Worm (Caenorhabditis elegans): ENCODE results near the gene fipr-20.

Gene fipr-20

DNA sequence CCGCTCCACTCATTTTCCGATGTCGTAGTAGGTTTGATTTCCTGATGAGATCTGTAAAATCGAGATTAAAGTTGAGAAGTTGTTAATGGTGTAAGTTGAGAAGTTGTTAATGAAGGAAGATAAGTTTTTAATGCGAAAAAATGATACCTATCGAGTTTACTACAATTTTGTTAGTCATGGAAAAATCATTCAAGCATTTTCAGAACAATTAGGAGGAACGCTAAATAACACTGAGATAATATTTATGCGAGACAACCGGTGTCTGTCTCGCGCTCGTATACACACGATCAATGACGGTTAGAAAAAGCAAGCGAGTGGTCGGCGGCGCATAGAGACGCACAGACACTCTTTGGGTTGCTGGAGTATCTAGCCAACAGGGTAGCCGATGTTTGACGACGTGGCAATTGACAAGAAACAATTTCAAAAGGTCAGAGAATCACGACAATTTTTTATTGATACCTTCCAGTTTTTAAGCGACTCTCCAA, 35.6 kb upstream of the fipr-20 start, which contains the start of gene cgh-1 (continued):
- TF ChIP-seq F22D6.2 (tag; optimal IDR thresholded peaks at IDR 0.05) (no peak), atf-7 (tag; optimal IDR thresholded peaks at IDR 0.05) (no peak), hmg-20 (GFP tag; IDR thresholded peaks at IDR 0.05) (no peak), Y56A3A.18 (GFP tag; IDR thresholded peaks at IDR 0.05) (no peak), B0035.1 (tag; optimal IDR thresholded peaks at IDR 0.05) (no peak), lin-54 (GFP tag; optimal IDR thresholded peaks at IDR 0.05) (peak; percentile 27), pbrm-1 (GFP tag; IDR thresholded peaks at IDR 0.05) (0 out of 2 replicates have a peak, but pooled peaks have one; percentile 15), zim-3 (tag; optimal IDR thresholded peaks at IDR 0.05) (no peak), xnd-1 (tag; optimal IDR thresholded peaks at IDR 0.05) (no peak), hmg-1.2 (GFP tag; IDR thresholded peaks at IDR 0.05) (no peak), B0336.3 (GFP tag; IDR thresholded peaks at IDR 0.05) (peak; percentile 50; the same call in 1 of the 2 replicates), gei-17 (GFP tag; optimal IDR thresholded peaks at IDR 0.05) (no peak), ets-4 (GFP tag; optimal IDR thresholded peaks at IDR 0.05) (no peak), B0019.2 (GFP tag; conservative IDR thresholded peaks at IDR 0.05) (no peak), hrde-1 (tag; optimal IDR thresholded peaks at IDR 0.05; ENCODE audit: borderline replicate concordance) (no peak)

DNA sequence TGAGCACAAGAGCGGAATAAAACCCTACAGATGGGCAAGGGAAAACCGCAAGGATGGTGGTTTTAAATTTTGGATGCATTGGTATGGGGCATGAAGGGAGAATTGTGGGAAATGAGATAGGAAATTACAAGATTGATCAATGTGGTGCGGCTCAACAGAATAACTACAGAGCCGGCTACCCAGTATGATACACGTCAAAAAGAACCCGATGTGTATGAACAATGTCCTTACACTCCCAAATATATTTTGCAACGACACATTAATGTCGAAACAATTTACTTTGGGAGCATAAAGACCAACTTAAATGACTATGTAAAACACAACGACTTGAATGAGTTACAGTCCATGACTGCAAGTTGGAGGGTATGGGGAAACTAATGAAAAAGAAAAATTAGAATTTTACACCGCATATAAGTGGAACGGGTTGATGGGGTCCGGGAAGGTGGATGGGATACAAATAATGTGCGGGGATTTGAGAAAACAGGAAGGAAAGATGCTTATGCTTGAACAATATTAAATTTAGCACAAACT, 33.5 kb upstream of the fipr-20 start:
- no peak for TF ChIP-seq pbrm-1 (GFP tag; IDR thresholded peaks at IDR 0.05)
- TF ChIP-seq ztf-25 (GFP tag; IDR thresholded peaks at IDR 0.05), result 0 out of 2 replicates have a peak, but pooled peaks have one; percentile 27
- no peak for TF ChIP-seq sea-2 (GFP tag; IDR thresholded peaks at IDR 0.05)
- TF ChIP-seq nfyb-1 (GFP tag; IDR thresholded peaks at IDR 0.05), result 0 out of 2 replicates have a peak, but pooled peaks have one; percentile 10
- no peak for TF ChIP-seq hrde-1 (tag; optimal IDR thresholded peaks at IDR 0.05; ENCODE audit: borderline replicate concordance)
- TF ChIP-seq hsf-1 (GFP tag; IDR thresholded peaks at IDR 0.05), result 0 out of 2 replicates have a peak, but pooled peaks have one; percentile 50
- TF ChIP-seq madf-6 (GFP tag; IDR thresholded peaks at IDR 0.05), result peak; percentile 62
- no peak for TF ChIP-seq ceh-100 (GFP tag; IDR thresholded peaks at IDR 0.05)
- peak; percentile 76; the same call in 1 of the 2 replicates for TF ChIP-seq Y53G8AR.9 (GFP tag; conservative IDR thresholded peaks at IDR 0.05)
- TF ChIP-seq akir-1 (GFP tag; optimal IDR thresholded peaks at IDR 0.05), result no peak
- TF ChIP-seq D2030.7 (GFP tag; IDR thresholded peaks at IDR 0.05), result no peak
- TF ChIP-seq lag-1 (GFP tag; IDR thresholded peaks at IDR 0.05), result 0 out of 2 replicates have a peak, but pooled peaks have one; percentile 20
- TF ChIP-seq ztf-26 (tag; optimal IDR thresholded peaks at IDR 0.05), result no peak
- no peak for TF ChIP-seq Y67H2A.10 (GFP tag; conservative IDR thresholded peaks at IDR 0.05)
- TF ChIP-seq F37B4.10 (GFP tag; IDR thresholded peaks at IDR 0.05), result no peak
- TF ChIP-seq F10E7.11 (tag; optimal IDR thresholded peaks at IDR 0.05), result no peak
- no peak for TF ChIP-seq cebp-2 (GFP tag; IDR thresholded peaks at IDR 0.05)
- 0 out of 2 replicates have a peak, but pooled peaks have one; percentile 6 for TF ChIP-seq rcor-1 (GFP tag; IDR thresholded peaks at IDR 0.05)
- TF ChIP-seq ceh-79 (tag; optimal IDR thresholded peaks at IDR 0.05), result no peak
- TF ChIP-seq nhr-90 (tag; optimal IDR thresholded peaks at IDR 0.05), result no peak
- TF ChIP-seq egrh-3 (GFP tag; IDR thresholded peaks at IDR 0.05), result no peak
- TF ChIP-seq tbx-9 (tag; optimal IDR thresholded peaks at IDR 0.05; ENCODE audit: borderline replicate concordance), result no peak
- 0 out of 2 replicates have a peak, but pooled peaks have one; percentile 45 for TF ChIP-seq aptf-3 (GFP tag; IDR thresholded peaks at IDR 0.05)
- TF ChIP-seq athp-1 (tag; optimal IDR thresholded peaks at IDR 0.05), result no peak
- no peak for TF ChIP-seq ztf-22 (GFP tag; optimal IDR thresholded peaks at IDR 0.05)
- no peak for TF ChIP-seq him-1 (tag; optimal IDR thresholded peaks at IDR 0.05)
- TF ChIP-seq Y56A3A.18 (GFP tag; IDR thresholded peaks at IDR 0.05), result 0 out of 2 replicates have a peak, but pooled peaks have one; percentile 10
- no peak for TF ChIP-seq B0035.1 (tag; optimal IDR thresholded peaks at IDR 0.05)
- no peak for TF ChIP-seq F57A8.1 (GFP tag; optimal IDR thresholded peaks at IDR 0.05)
- TF ChIP-seq lin-26 (GFP tag; IDR thresholded peaks at IDR 0.05), result 0 out of 2 replicates have a peak, but pooled peaks have one; percentile 6
- TF ChIP-seq ztf-28 (GFP tag; IDR thresholded peaks at IDR 0.05), result no peak
- TF ChIP-seq sptf-2 (GFP tag; optimal IDR thresholded peaks at IDR 0.05), result no peak
- TF ChIP-seq ekl-4 (GFP tag; IDR thresholded peaks at IDR 0.05), result 0 out of 2 replicates have a peak, but pooled peaks have one; percentile 19
- no peak for TF ChIP-seq ztf-6 (GFP tag; IDR thresholded peaks at IDR 0.05)
- no peak for TF ChIP-seq dox-1 (GFP tag; IDR thresholded peaks at IDR 0.05)
- TF ChIP-seq hmg-1.2 (GFP tag; IDR thresholded peaks at IDR 0.05), result no peak; the same call in 1 of the 2 replicates

Data from whole organism, young adult.